Worm (Caenorhabditis elegans): ENCODE results near the gene dmsr-11.
A peak's percentile ranks its signal among the peaks of the same experiment; 100 is the strongest.

The dmsr-11 gene

ce11 chrV:6771645-6772044 is 32.2 kb downstream of the dmsr-11 start, which contains the start of gene srh-30:
Gene srh-30 (minus strand): TSS chrV:6771745.
- TF ChIP-seq aha-1 (tag; optimal IDR thresholded peaks at IDR 0.05) (no peak), nhr-76 (tag; optimal IDR thresholded peaks at IDR 0.05) (no peak), efl-3 (GFP tag; optimal IDR thresholded peaks at IDR 0.05) (no peak), egl-13 (tag; optimal IDR thresholded peaks at IDR 0.05) (no peak), zag-1 (tag; optimal IDR thresholded peaks at IDR 0.05) (no peak), F16B12.6 (tag; optimal IDR thresholded peaks at IDR 0.05) (no peak), unc-130 (tag; optimal IDR thresholded peaks at IDR 0.05) (no peak), nhr-84 (tag; optimal IDR thresholded peaks at IDR 0.05) (no peak), lir-3 (tag; optimal IDR thresholded peaks at IDR 0.05; ENCODE audit: poor library complexity) (no peak)

- TF ChIP-seq Y116A8C.19 (tag; optimal IDR thresholded peaks at IDR 0.05; ENCODE audit: borderline replicate concordance) (no peak), F16B12.6 (tag; optimal IDR thresholded peaks at IDR 0.05) (no peak), mab-9 (GFP tag; IDR thresholded peaks at IDR 0.05) (no peak), rnt-1 (tag; optimal IDR thresholded peaks at IDR 0.05) (peak; percentile 34), fkh-4 (tag; optimal IDR thresholded peaks at IDR 0.05; ENCODE audit: borderline replicate concordance) (peak; percentile 55), nhr-11 (tag; optimal IDR thresholded peaks at IDR 0.05) (no peak), C16A3.4 (tag; optimal IDR thresholded peaks at IDR 0.05) (no peak), aha-1 (tag; optimal IDR thresholded peaks at IDR 0.05) (no peak), dsc-1 (tag; optimal IDR thresholded peaks at IDR 0.05) (peak; percentile 92), nhr-237 (tag; optimal IDR thresholded peaks at IDR 0.05) (no peak), lin-15B (tag; optimal IDR thresholded peaks at IDR 0.05) (no peak), nhr-12 (tag; optimal IDR thresholded peaks at IDR 0.05) (no peak), lin-14 (GFP tag; optimal IDR thresholded peaks at IDR 0.05) (peak; percentile 31), snu-23 (GFP tag; optimal IDR thresholded peaks at IDR 0.05) (peak; percentile 21), lin-39 (tag; optimal IDR thresholded peaks at IDR 0.05) (no peak), vab-15 (tag; optimal IDR thresholded peaks at IDR 0.05) (no peak), unc-86 (tag; optimal IDR thresholded peaks at IDR 0.05) (no peak)
Observed at ce11 chrV:6769440-6769839, 34.5 kb downstream of the dmsr-11 start.

ce11 chrV:6768452-6768929 is 35.4 kb downstream of the dmsr-11 start, which contains the start of the genes T25F10.1 and clik-1:
Gene T25F10.1 (plus strand): TSS chrV:6768502.
Gene clik-1 (minus strand): TSS chrV:6768732.
- peak; percentile 63 for TF ChIP-seq dsc-1 (tag; optimal IDR thresholded peaks at IDR 0.05)
- peak; percentile 76 for TF ChIP-seq rnt-1 (tag; optimal IDR thresholded peaks at IDR 0.05)
- TF ChIP-seq egl-13 (tag; optimal IDR thresholded peaks at IDR 0.05): no peak
- no peak for TF ChIP-seq elt-2 (tag; optimal IDR thresholded peaks at IDR 0.05)
- peak; percentile 97 for TF ChIP-seq pag-3 (tag; optimal IDR thresholded peaks at IDR 0.05; ENCODE audit: borderline replicate concordance, insufficient read depth)
- TF ChIP-seq snu-23 (GFP tag; optimal IDR thresholded peaks at IDR 0.05): peak; percentile 49
- peak; percentile 17 for TF ChIP-seq nhr-20 (tag; optimal IDR thresholded peaks at IDR 0.05)
- no peak for TF ChIP-seq sptf-1 (tag; optimal IDR thresholded peaks at IDR 0.05)
- TF ChIP-seq C04F5.9 (tag; optimal IDR thresholded peaks at IDR 0.05): no peak
- no peak for TF ChIP-seq zip-4 (GFP tag; optimal IDR thresholded peaks at IDR 0.05)
- peak; percentile 13 for TF ChIP-seq mep-1 (tag; optimal IDR thresholded peaks at IDR 0.05)
- no peak for TF ChIP-seq ces-1 (GFP tag; optimal IDR thresholded peaks at IDR 0.05)
- TF ChIP-seq pax-3 (tag; optimal IDR thresholded peaks at IDR 0.05): no peak
- peak; percentile 46 for TF ChIP-seq sup-37 (GFP tag; optimal IDR thresholded peaks at IDR 0.05)
- peak; percentile 35 for TF ChIP-seq nhr-85 (tag)
- TF ChIP-seq nhr-19 (GFP tag; conservative IDR thresholded peaks at IDR 0.05): peak; percentile 52
- no peak for TF ChIP-seq efl-3 (GFP tag; optimal IDR thresholded peaks at IDR 0.05)
- TF ChIP-seq efl-1 (optimal IDR thresholded peaks at IDR 0.05): no peak
- peak in 1 of 2 experiments; percentile 11 for TF ChIP-seq efl-1 (GFP tag; optimal IDR thresholded peaks at IDR 0.05 in 1 of 2)
- peak; percentile 80 for TF ChIP-seq nhr-71 (tag; optimal IDR thresholded peaks at IDR 0.05)
- peak; percentile 54 for TF ChIP-seq unc-130 (tag; optimal IDR thresholded peaks at IDR 0.05)
- TF ChIP-seq lsy-2 (tag; optimal IDR thresholded peaks at IDR 0.05): peak in 1 of 2 experiments; percentile 28
- peak; percentile 22 for TF ChIP-seq fkh-4 (tag; optimal IDR thresholded peaks at IDR 0.05; ENCODE audit: borderline replicate concordance)
- TF ChIP-seq ztf-11 (tag; optimal IDR thresholded peaks at IDR 0.05): no peak
- TF ChIP-seq lin-14 (GFP tag; optimal IDR thresholded peaks at IDR 0.05): peak; percentile 83
- no peak for TF ChIP-seq Y116A8C.19 (tag; optimal IDR thresholded peaks at IDR 0.05; ENCODE audit: borderline replicate concordance)
- no peak for TF ChIP-seq mdl-1 (tag; optimal IDR thresholded peaks at IDR 0.05)
